Worm (Caenorhabditis elegans): ENCODE data around the gene acr-5.

The acr-5 gene

DNA sequence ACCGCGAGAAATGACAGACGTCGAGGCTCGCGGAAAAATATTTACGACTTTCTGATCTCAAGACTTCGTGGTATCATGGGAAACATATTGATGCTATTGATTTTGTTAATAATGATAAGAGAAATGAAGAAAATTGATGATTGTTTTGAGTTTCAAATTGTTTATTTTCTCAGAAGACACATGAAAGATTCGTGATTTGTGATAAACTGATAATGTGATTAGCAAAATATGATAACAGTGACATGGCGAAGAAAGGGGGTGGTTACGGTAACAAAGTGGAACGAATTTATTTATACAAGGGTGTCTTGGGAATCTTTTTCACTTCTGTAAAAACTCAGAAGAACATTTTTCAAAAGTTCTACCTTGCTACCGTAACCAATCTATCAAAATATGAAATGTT lies 5.3 kb downstream of the acr-5 start:
- TF ChIP-seq fkh-3 (tag; optimal IDR thresholded peaks at IDR 0.05), result no peak
- peak; percentile 46 for TF ChIP-seq lin-26 (GFP tag; IDR thresholded peaks at IDR 0.05)

DNA sequence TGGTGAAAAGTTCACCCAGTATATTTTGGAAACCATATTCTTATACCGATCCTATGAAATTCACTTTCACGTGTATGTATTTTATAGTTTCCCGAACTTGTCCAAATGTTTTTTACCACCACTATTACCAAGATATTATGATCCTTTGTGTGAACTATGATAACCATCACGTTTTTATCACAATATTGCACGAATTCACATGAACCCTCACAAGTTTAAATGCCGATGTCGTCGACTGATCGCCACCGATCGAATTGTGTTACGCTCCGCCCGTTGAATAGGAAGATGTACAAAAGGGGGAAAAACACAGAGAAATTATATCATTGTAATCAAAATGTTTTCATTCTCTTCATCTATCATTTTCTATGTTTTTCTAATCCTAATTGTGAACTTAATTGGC lies 6.2 kb downstream of the acr-5 start:
- TF ChIP-seq bed-2 (GFP tag; IDR thresholded peaks at IDR 0.05) (no peak), B0019.2 (GFP tag; conservative IDR thresholded peaks at IDR 0.05) (no peak), nhr-80 (tag; optimal IDR thresholded peaks at IDR 0.05) (no peak), ztf-22 (GFP tag; optimal IDR thresholded peaks at IDR 0.05) (no peak), lsl-1 (GFP tag; optimal IDR thresholded peaks at IDR 0.05) (no peak), attf-3 (GFP tag; conservative IDR thresholded peaks at IDR 0.05) (no peak), gei-17 (GFP tag; optimal IDR thresholded peaks at IDR 0.05) (no peak), chd-7 (tag; optimal IDR thresholded peaks at IDR 0.05) (no peak), lag-1 (GFP tag; IDR thresholded peaks at IDR 0.05) (no peak), cebp-1 (GFP tag; IDR thresholded peaks at IDR 0.05) (no peak), cebp-1 (tag; optimal IDR thresholded peaks at IDR 0.05) (no peak), madf-8 (GFP tag; conservative IDR thresholded peaks at IDR 0.05) (no peak), aptf-2 (GFP tag; conservative IDR thresholded peaks at IDR 0.05) (no peak), K12H6.12 (tag; optimal IDR thresholded peaks at IDR 0.05) (no peak), B0035.1 (tag; optimal IDR thresholded peaks at IDR 0.05) (no peak), K11D2.4 (GFP tag; IDR thresholded peaks at IDR 0.05) (no peak), attf-5 (GFP tag; optimal IDR thresholded peaks at IDR 0.05) (no peak), attf-6 (GFP tag; IDR thresholded peaks at IDR 0.05) (no peak), C17E4.6 (GFP tag; IDR thresholded peaks at IDR 0.05) (no peak)

DNA sequence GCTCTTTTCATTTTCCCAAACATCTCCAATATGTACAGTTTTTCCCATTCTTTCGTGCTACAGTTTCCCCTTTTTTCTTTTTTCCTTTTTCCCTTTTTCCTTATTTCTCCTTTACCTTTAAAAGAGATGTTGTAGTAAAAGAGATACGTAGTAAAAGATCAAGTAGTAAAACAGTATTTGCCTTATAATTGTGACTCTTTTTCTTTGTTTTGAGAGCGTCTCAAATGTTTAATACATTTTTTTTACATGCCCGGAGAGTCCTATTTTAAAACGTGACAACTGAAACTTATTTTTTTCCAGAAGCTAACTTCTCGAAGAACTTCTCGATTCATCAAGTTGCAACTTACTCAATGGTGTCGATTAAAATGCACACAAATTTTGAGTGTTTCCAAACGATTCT lies 6.7 kb downstream of the acr-5 start, which contains the start of gene F23F12.12:
Gene F23F12.12, plus strand, starts transcription at position 301 of the 400 bp plus-strand sequence.
- no peak for TF ChIP-seq atf-7 (tag; optimal IDR thresholded peaks at IDR 0.05)
- no peak for TF ChIP-seq ceh-91 (GFP tag; IDR thresholded peaks at IDR 0.05)
- TF ChIP-seq B0261.1 (tag; optimal IDR thresholded peaks at IDR 0.05), result no peak
- no peak for TF ChIP-seq ceh-58 (GFP tag; IDR thresholded peaks at IDR 0.05)
- TF ChIP-seq ztf-22 (GFP tag; optimal IDR thresholded peaks at IDR 0.05), result no peak
- TF ChIP-seq tbp1 (GFP tag; optimal IDR thresholded peaks at IDR 0.05), result no peak
- no peak for TF ChIP-seq mes-4 (tag; optimal IDR thresholded peaks at IDR 0.05)
- TF ChIP-seq mcd-1 (GFP tag; IDR thresholded peaks at IDR 0.05), result no peak
- no peak for TF ChIP-seq rec-8 (tag; optimal IDR thresholded peaks at IDR 0.05)
- no peak for TF ChIP-seq ztf-28 (GFP tag; IDR thresholded peaks at IDR 0.05)
- TF ChIP-seq aptf-2 (GFP tag; conservative IDR thresholded peaks at IDR 0.05), result no peak
- no peak for TF ChIP-seq xnd-1 (tag; optimal IDR thresholded peaks at IDR 0.05)
- TF ChIP-seq zfh-2 (GFP tag; conservative IDR thresholded peaks at IDR 0.05), result no peak
- no peak for TF ChIP-seq snpc-1.1 (tag; optimal IDR thresholded peaks at IDR 0.05; ENCODE audit: insufficient read depth)

DNA sequence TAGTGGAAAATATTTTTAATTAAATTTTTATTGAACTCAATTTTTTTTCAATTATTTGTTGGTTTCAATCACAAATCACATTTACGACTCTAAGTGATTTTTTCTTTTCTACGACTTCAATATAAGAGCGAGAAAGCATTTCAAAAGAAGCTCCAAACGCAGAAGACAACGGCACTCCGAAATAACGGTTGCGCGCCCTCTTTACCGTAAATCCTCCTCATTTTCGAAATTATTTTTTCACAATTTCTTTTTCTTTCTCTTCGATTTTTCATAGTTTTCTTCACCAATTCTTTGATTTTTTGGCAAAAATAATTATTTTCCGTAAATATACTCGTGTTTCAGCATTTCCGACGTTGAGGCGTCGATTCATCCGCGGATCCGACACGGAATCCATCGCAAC lies 10.4 kb downstream of the acr-5 start:
- TF ChIP-seq attf-3 (GFP tag; conservative IDR thresholded peaks at IDR 0.05), result peak; percentile 79

DNA sequence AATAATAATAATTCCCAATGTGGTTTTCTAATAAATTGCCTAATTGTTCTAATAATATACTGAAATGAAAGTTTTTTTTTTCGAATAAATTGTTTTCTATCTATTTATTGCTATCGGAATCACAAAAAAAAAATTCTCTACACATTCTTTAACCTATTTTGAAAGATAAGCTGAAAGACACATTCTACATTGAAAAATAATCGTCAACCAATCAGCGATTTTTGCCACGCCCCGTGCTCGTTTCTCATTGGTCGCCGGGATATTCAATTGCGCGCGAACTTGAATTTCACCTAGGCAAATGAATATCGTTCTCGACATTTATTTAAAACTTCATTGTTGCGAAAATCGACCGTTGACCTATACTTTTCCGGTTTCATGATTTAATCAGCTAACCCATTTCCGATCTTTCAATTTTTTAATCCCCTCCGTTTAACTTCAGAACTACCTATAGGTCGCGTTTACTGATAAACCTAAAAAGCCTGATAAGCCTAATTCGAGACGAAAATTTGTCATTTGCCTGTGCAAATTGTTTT lies 14.5 kb downstream of the acr-5 start, which contains the start of gene F23F12.3:
Gene F23F12.3, plus strand, starts transcription at position 483 of the 533 bp plus-strand sequence.
- no peak for TF ChIP-seq mcd-1 (GFP tag; IDR thresholded peaks at IDR 0.05)
- no peak for TF ChIP-seq rec-8 (tag; optimal IDR thresholded peaks at IDR 0.05)
- no peak for TF ChIP-seq hrde-1 (tag; optimal IDR thresholded peaks at IDR 0.05; ENCODE audit: borderline replicate concordance)
- TF ChIP-seq aptf-2 (GFP tag; conservative IDR thresholded peaks at IDR 0.05), result no peak
